Worm (Caenorhabditis elegans): ENCODE results near the gene F22B5.6.
A peak's percentile ranks its signal among the peaks of the same experiment; 100 is the strongest.

The F22B5.6 gene

ce11 chrII:8483124-8483792 lies 27.3 kb upstream of the F22B5.6 start:
- TF ChIP-seq lin-11 (tag; optimal IDR thresholded peaks at IDR 0.05) (no peak), mab-5 (tag; optimal IDR thresholded peaks at IDR 0.05) (no peak), unc-55 (GFP tag; optimal IDR thresholded peaks at IDR 0.05) (peak; percentile 12), crh-2 (tag; optimal IDR thresholded peaks at IDR 0.05) (peak; percentile 13), lsy-2 (tag; optimal IDR thresholded peaks at IDR 0.05) (peak in 1 of 2 experiments; percentile 84), skn-1 (tag; optimal IDR thresholded peaks at IDR 0.05) (no peak), gmeb-1 (tag; optimal IDR thresholded peaks at IDR 0.05) (peak; percentile 40), nhr-129 (tag; optimal IDR thresholded peaks at IDR 0.05) (peak; percentile 51), R02D3.7 (tag; optimal IDR thresholded peaks at IDR 0.05) (no peak), nhr-23 (tag; optimal IDR thresholded peaks at IDR 0.05) (no peak), egl-27 (tag; optimal IDR thresholded peaks at IDR 0.05) (no peak), nhr-6 (tag; optimal IDR thresholded peaks at IDR 0.05) (no peak), snpc-4 (tag; optimal IDR thresholded peaks at IDR 0.05) (no peak), nhr-11 (tag; optimal IDR thresholded peaks at IDR 0.05) (peak; percentile 26), F13H6.1 (tag; optimal IDR thresholded peaks at IDR 0.05) (peak; percentile 11), C34F6.9 (tag; optimal IDR thresholded peaks at IDR 0.05) (peak; percentile 31), Y55F3AM.14 (GFP tag; optimal IDR thresholded peaks at IDR 0.05) (no peak), ztf-1 (GFP tag; conservative IDR thresholded peaks at IDR 0.05) (no peak), elt-3 (tag; optimal IDR thresholded peaks at IDR 0.05) (no peak), aly-2 (tag; optimal IDR thresholded peaks at IDR 0.05) (no peak), sem-4 (tag; optimal IDR thresholded peaks at IDR 0.05) (no peak), ceh-82 (tag; optimal IDR thresholded peaks at IDR 0.05) (no peak), unc-62 (GFP tag; optimal IDR thresholded peaks at IDR 0.05) (no peak), nhr-21 (tag; optimal IDR thresholded peaks at IDR 0.05) (no peak), fos-1 (tag; optimal IDR thresholded peaks at IDR 0.05) (peak; percentile 20), sma-9 (GFP tag; optimal IDR thresholded peaks at IDR 0.05) (no peak), sma-9 (tag; optimal IDR thresholded peaks at IDR 0.05) (no peak), ztf-11 (tag; optimal IDR thresholded peaks at IDR 0.05) (no peak), lin-39 (tag; optimal IDR thresholded peaks at IDR 0.05) (no peak), unc-39 (tag; optimal IDR thresholded peaks at IDR 0.05) (no peak), nhr-10 (tag; optimal IDR thresholded peaks at IDR 0.05) (no peak), nhr-25 (tag; optimal IDR thresholded peaks at IDR 0.05) (no peak)

ce11 chrII:8481731-8482253 lies 25.8 kb upstream of the F22B5.6 start, which contains the start of gene M05D6.5:
Gene M05D6.5 (minus strand): TSS chrII:8482203.
- no peak for TF ChIP-seq elt-3 (tag; optimal IDR thresholded peaks at IDR 0.05)
- no peak for TF ChIP-seq lin-13 (GFP tag; optimal IDR thresholded peaks at IDR 0.05)
- no peak for TF ChIP-seq sma-9 (GFP tag; optimal IDR thresholded peaks at IDR 0.05)
- TF ChIP-seq sma-9 (tag; optimal IDR thresholded peaks at IDR 0.05) = no peak
- TF ChIP-seq ama-1 (optimal IDR thresholded peaks at IDR 0.05) = peak; percentile 20
- TF ChIP-seq ztf-4 (tag; optimal IDR thresholded peaks at IDR 0.05) = peak; percentile 67

ce11 chrII:8481033-8481708 lies 25.2 kb upstream of the F22B5.6 start:
- TF ChIP-seq fos-1 (tag; optimal IDR thresholded peaks at IDR 0.05) = peak; percentile 5
- TF ChIP-seq F13H6.1 (tag; optimal IDR thresholded peaks at IDR 0.05) = peak; percentile 4
- TF ChIP-seq crh-2 (tag; optimal IDR thresholded peaks at IDR 0.05) = peak; percentile 2
- TF ChIP-seq ztf-4 (tag; optimal IDR thresholded peaks at IDR 0.05) = peak; percentile 58
- no peak for TF ChIP-seq nhr-25 (tag; optimal IDR thresholded peaks at IDR 0.05)
- no peak for TF ChIP-seq peb-1 (tag; optimal IDR thresholded peaks at IDR 0.05)
- peak in 1 of 2 experiments; percentile 24 for TF ChIP-seq lsy-2 (tag; optimal IDR thresholded peaks at IDR 0.05)
- peak; percentile 68 for TF ChIP-seq sma-9 (GFP tag; optimal IDR thresholded peaks at IDR 0.05)
- no peak for TF ChIP-seq sma-9 (tag; optimal IDR thresholded peaks at IDR 0.05)
- TF ChIP-seq C34F6.9 (tag; optimal IDR thresholded peaks at IDR 0.05) = peak; percentile 41
- peak; percentile 29 for TF ChIP-seq nhr-129 (tag; optimal IDR thresholded peaks at IDR 0.05)
- no peak for TF ChIP-seq ztf-1 (GFP tag; conservative IDR thresholded peaks at IDR 0.05)

- TF ChIP-seq nhr-6 (tag; optimal IDR thresholded peaks at IDR 0.05) (no peak), nhr-10 (tag; optimal IDR thresholded peaks at IDR 0.05) (no peak), C34F6.9 (tag; optimal IDR thresholded peaks at IDR 0.05) (no peak), R02D3.7 (tag; optimal IDR thresholded peaks at IDR 0.05) (no peak), ceh-16 (tag; optimal IDR thresholded peaks at IDR 0.05) (no peak), lin-13 (GFP tag; optimal IDR thresholded peaks at IDR 0.05) (no peak), egl-27 (tag; optimal IDR thresholded peaks at IDR 0.05) (no peak), dmd-4 (tag; optimal IDR thresholded peaks at IDR 0.05) (no peak), lsy-2 (tag; optimal IDR thresholded peaks at IDR 0.05) (no peak), elt-3 (tag; optimal IDR thresholded peaks at IDR 0.05) (no peak), ceh-82 (tag; optimal IDR thresholded peaks at IDR 0.05) (no peak), lin-39 (tag; optimal IDR thresholded peaks at IDR 0.05) (no peak)
These were observed 24.2 kb upstream of the F22B5.6 start, which contains the start of gene lact-4 for ce11 chrII:8480166-8480565. Gene lact-4 (minus strand): TSS chrII:8480478.

Measured in whole organism, L2 larva.